Fruit fly (Drosophila melanogaster) whole organism, embryonic: ENCODE measurements around the gene CG14341.
A peak's percentile ranks its signal among the peaks of the same experiment; 100 is the strongest.

Experiments
- Awh ChIP-seq: fragments of 200-800 bp; sonication (Bioruptor generic); IDR thresholded peaks from 2 replicates; pipeline ENCODE4, ENCODE4 v1.3.6; 2022; ENCODE audit warnings: missing biosample characterization, missing genetic modification characterization
- B-H2 ChIP-seq: fragments of 200-800 bp; sonication (Bioruptor generic); optimal IDR thresholded peaks from 2 replicates; lab custom pipeline; 2018; ENCODE audit warnings: missing biosample characterization, mild to moderate bottlenecking, missing genetic modification characterization
- CG10147 ChIP-seq: fragments of 200-800 bp; sonication (Bioruptor generic); optimal IDR thresholded peaks from 2 replicates; lab custom pipeline; 2019; ENCODE audit warnings: missing biosample characterization, mild to moderate bottlenecking, missing genetic modification characterization, moderate library complexity
- CG11085 ChIP-seq: fragments of 200-800 bp; sonication (Bioruptor generic); IDR thresholded peaks from 2 replicates; pipeline ENCODE4 v1.3.6; 2022; ENCODE audit warnings: missing biosample characterization, missing genetic modification characterization
- CG11247 ChIP-seq: fragments of 200-800 bp; sonication (Bioruptor generic); IDR thresholded peaks from 2 replicates; pipeline ENCODE4 v1.3.6; 2022; ENCODE audit warnings: missing biosample characterization, missing genetic modification characterization
- CG13123 ChIP-seq: fragments of 200-800 bp; sonication (Bioruptor generic); optimal IDR thresholded peaks from 2 replicates; lab custom pipeline; 2016; ENCODE audit warnings: missing biosample characterization, missing genetic modification characterization
- CG14441 ChIP-seq: fragments of 200-800 bp; sonication (Bioruptor generic); IDR thresholded peaks from 2 replicates; pipeline ENCODE4 v1.3.6; 2022; ENCODE audit warnings: missing biosample characterization, missing genetic modification characterization
- CG14710 ChIP-seq: fragments of 200-800 bp; sonication (Bioruptor generic); optimal IDR thresholded peaks from 3 replicates; lab custom pipeline; 2019; ENCODE audit warnings: missing biosample characterization, mild to moderate bottlenecking, missing genetic modification characterization, moderate library complexity
- CG14860 ChIP-seq: fragments of 200-800 bp; sonication (Bioruptor generic); IDR thresholded peaks from 3 replicates; pipeline ENCODE4 v1.3.6; 2022; ENCODE audit warnings: missing biosample characterization, missing genetic modification characterization; ENCODE audit not compliant: partially characterized antibody
- CG17186 ChIP-seq: fragments of 200-800 bp; sonication (Bioruptor generic); optimal IDR thresholded peaks from 3 replicates; lab custom pipeline; 2017; ENCODE audit warnings: missing biosample characterization, missing genetic modification reagents, missing genetic modification characterization
- CG17568 ChIP-seq: fragments of 200-800 bp; sonication (Bioruptor generic); optimal IDR thresholded peaks from 2 replicates; lab custom pipeline; 2018; ENCODE audit warnings: missing biosample characterization, mild to moderate bottlenecking, missing genetic modification characterization, moderate library complexity
- CG18011 ChIP-seq: fragments of 200-800 bp; sonication (Bioruptor generic); optimal IDR thresholded peaks from 2 replicates; lab custom pipeline; 2017; ENCODE audit warnings: missing biosample characterization, missing genetic modification characterization, mild to moderate bottlenecking, moderate library complexity, missing genotype
- CG30020 ChIP-seq: fragments of 200-800 bp; optimal IDR thresholded peaks from 2 replicates; lab custom pipeline; 2019; ENCODE audit warnings: missing biosample characterization, mild to moderate bottlenecking, missing genetic modification characterization, moderate library complexity
- CG3163 ChIP-seq: fragments of 200-800 bp; sonication (Bioruptor generic); optimal IDR thresholded peaks from 3 replicates; lab custom pipeline; 2016; ENCODE audit warnings: missing biosample characterization, missing genetic modification characterization
- CG42726 ChIP-seq: fragments of 200-800 bp; sonication (Bioruptor generic); IDR thresholded peaks from 2 replicates; pipeline ENCODE4 v1.3.6; 2022; ENCODE audit warnings: missing biosample characterization, missing genetic modification characterization; ENCODE audit not compliant: partially characterized antibody
- CG43689 ChIP-seq: fragments of 200-800 bp; sonication (Bioruptor generic); IDR thresholded peaks from 2 replicates; pipeline ENCODE4 v1.3.6; 2022; ENCODE audit warnings: missing biosample characterization, missing genetic modification characterization
- CG4424 ChIP-seq: fragments of 200-800 bp; sonication (Bioruptor generic); optimal IDR thresholded peaks from 3 replicates; lab custom pipeline; 2016; ENCODE audit warnings: missing biosample characterization, missing genetic modification characterization
- CG6854 ChIP-seq: fragments of 200-800 bp; sonication (Bioruptor generic); optimal IDR thresholded peaks from 3 replicates; lab custom pipeline; 2017; ENCODE audit warnings: missing biosample characterization, mild to moderate bottlenecking, missing genetic modification characterization
- CG7372 ChIP-seq: fragments of 200-800 bp; sonication (Bioruptor generic); IDR thresholded peaks from 2 replicates; pipeline ENCODE4 v1.3.6; 2022; ENCODE audit warnings: missing biosample characterization, missing genetic modification characterization
- CG8478 ChIP-seq: fragments of >200 bp; optimal IDR thresholded peaks from 2 replicates; lab custom pipeline; 2018
- CHES-1-like ChIP-seq: fragments of 200-800 bp; sonication (Bioruptor generic); optimal IDR thresholded peaks from 2 replicates; lab custom pipeline; 2016; ENCODE audit warnings: missing biosample characterization, missing genetic modification characterization
- Deaf1 ChIP-seq: fragments of 200-800 bp; optimal IDR thresholded peaks from 3 replicates; lab custom pipeline; 2019; ENCODE audit warnings: missing biosample characterization, mild to moderate bottlenecking, missing genetic modification characterization, moderate library complexity
- Doc3 ChIP-seq: fragments of 200-800 bp; sonication (Bioruptor generic); IDR thresholded peaks from 3 replicates; pipeline ENCODE4 v1.3.6; 2022; ENCODE audit warnings: missing biosample characterization, missing genetic modification characterization; ENCODE audit not compliant: partially characterized antibody
- Dp ChIP-seq: fragments of 200-800 bp; sonication (Bioruptor generic); optimal IDR thresholded peaks from 2 replicates; lab custom pipeline; 2018; ENCODE audit warnings: missing biosample characterization, mild to moderate bottlenecking, missing genetic modification characterization, moderate library complexity
- Elba2 ChIP-seq: fragments of 200-800 bp; sonication (Bioruptor generic); optimal IDR thresholded peaks from 3 replicates; lab custom pipeline; 2016; ENCODE audit warnings: missing biosample characterization, missing genetic modification characterization
- Ets97D ChIP-seq: fragments of 200-800 bp; sonication (Bioruptor generic); optimal IDR thresholded peaks from 3 replicates; lab custom pipeline; 2016; ENCODE audit warnings: missing biosample characterization, missing genetic modification characterization
- Gug ChIP-seq: fragments of 200-800 bp; sonication (Bioruptor generic); IDR thresholded peaks from 4 replicates; pipeline ENCODE4 v1.3.6; 2022; ENCODE audit warnings: missing biosample characterization, missing genetic modification characterization
- HHEX ChIP-seq: fragments of 200-800 bp; sonication (Bioruptor generic); optimal IDR thresholded peaks from 3 replicates; lab custom pipeline; 2017; ENCODE audit warnings: missing biosample characterization, mild to moderate bottlenecking, missing genetic modification characterization, missing genetic modification reagents
- Hr39 ChIP-seq: fragments of >200 bp; optimal IDR thresholded peaks from 2 replicates; lab custom pipeline; 2017
- Lpt ChIP-seq: fragments of >200 bp; optimal IDR thresholded peaks from 2 replicates; lab custom pipeline; 2018; ENCODE audit warnings: missing biosample characterization, missing genetic modification characterization
- MBD-R2 ChIP-seq: fragments of 200-800 bp; sonication (Bioruptor generic); IDR thresholded peaks from 2 replicates; pipeline ENCODE4 v1.3.6; 2022; ENCODE audit warnings: missing biosample characterization, missing genetic modification characterization
- MESR4 ChIP-seq: fragments of 200-800 bp; sonication (Bioruptor generic); optimal IDR thresholded peaks from 2 replicates; lab custom pipeline; 2018; ENCODE audit warnings: missing biosample characterization, mild to moderate bottlenecking, missing genetic modification characterization, moderate library complexity
- Optix ChIP-seq: fragments of 200-800 bp; sonication (Bioruptor generic); IDR thresholded peaks from 3 replicates; pipeline ENCODE4 v1.3.6; 2022; ENCODE audit warnings: missing biosample characterization, missing genetic modification characterization
- Poxn ChIP-seq: fragments of 200-800 bp; sonication (Bioruptor generic); IDR thresholded peaks from 2 replicates; pipeline ENCODE4 v1.3.6; 2022; ENCODE audit warnings: missing biosample characterization, missing genetic modification characterization
- Ravus ChIP-seq: fragments of 200-800 bp; sonication (Bioruptor generic); IDR thresholded peaks from 2 replicates; pipeline ENCODE4 v1.3.6; 2022; ENCODE audit warnings: missing biosample characterization, missing genetic modification characterization
- Sin3A ChIP-seq: fragments of >200 bp; optimal IDR thresholded peaks from 2 replicates; lab custom pipeline; 2018
- Sox102F ChIP-seq: fragments of 200-800 bp; sonication (Bioruptor generic); optimal IDR thresholded peaks from 2 replicates; lab custom pipeline; 2018; ENCODE audit warnings: missing biosample characterization, mild to moderate bottlenecking, missing genetic modification characterization, moderate library complexity
- ac ChIP-seq: fragments of 200-800 bp; sonication (Bioruptor generic); optimal IDR thresholded peaks from 3 replicates; lab custom pipeline; 2017; ENCODE audit warnings: missing biosample characterization, mild to moderate bottlenecking, missing genetic modification characterization
- ash1 ChIP-seq: fragments of 200-800 bp; sonication (Bioruptor generic); optimal IDR thresholded peaks from 2 replicates; lab custom pipeline; 2018; ENCODE audit warnings: missing biosample characterization, mild to moderate bottlenecking, missing genetic modification characterization
- bbx ChIP-seq: fragments of 200-800 bp; sonication (Bioruptor generic); IDR thresholded peaks from 2 replicates; pipeline ENCODE4 v1.3.6; 2022; ENCODE audit warnings: missing biosample characterization, missing genetic modification characterization; ENCODE audit not compliant: partially characterized antibody
- bowl ChIP-seq: fragments of 200-800 bp; sonication (Bioruptor generic); IDR thresholded peaks from 2 replicates; pipeline ENCODE4 v1.3.6; 2022; ENCODE audit warnings: missing biosample characterization, missing genetic modification characterization
- crp ChIP-seq, 2 experiments: fragments of 200-800 bp; sonication (Bioruptor generic); optimal IDR thresholded peaks; 2 replicates in 1 of 2; 3 replicates in 1 of 2; lab custom pipeline; 2017; ENCODE audit warnings: missing biosample characterization in 2 of 2, missing genetic modification characterization in 2 of 2, mild to moderate bottlenecking in 1 of 2, moderate library complexity in 1 of 2
- exex ChIP-seq: fragments of 200-800 bp; sonication (Bioruptor generic); optimal IDR thresholded peaks from 4 replicates; lab custom pipeline; 2018; ENCODE audit warnings: missing biosample characterization, mild to moderate bottlenecking, missing genetic modification characterization, moderate library complexity
- nau ChIP-seq: fragments of 200-800 bp; sonication (Bioruptor generic); optimal IDR thresholded peaks from 3 replicates; lab custom pipeline; 2017; ENCODE audit warnings: missing biosample characterization, mild to moderate bottlenecking, missing genetic modification characterization, missing genetic modification reagents
- nmo ChIP-seq: fragments of 200-800 bp; sonication (Bioruptor generic); optimal IDR thresholded peaks from 2 replicates; lab custom pipeline; 2018; ENCODE audit warnings: missing biosample characterization, mild to moderate bottlenecking, missing genetic modification characterization, moderate library complexity
- pnt ChIP-seq: fragments of 200-800 bp; sonication (Bioruptor generic); optimal IDR thresholded peaks from 3 replicates; lab custom pipeline; 2016; ENCODE audit warnings: missing biosample characterization, missing genetic modification characterization
- sens ChIP-seq: fragments of 200-800 bp; sonication (Bioruptor generic); peaks from one replicate; lab custom pipeline; 2016; ENCODE audit warnings: missing biosample characterization, missing genetic modification characterization
- shn ChIP-seq: fragments of 200-800 bp; sonication (Bioruptor generic); optimal IDR thresholded peaks from 3 replicates; lab custom pipeline; 2016; ENCODE audit warnings: missing biosample characterization, missing genetic modification characterization
- ttk ChIP-seq: fragments of 200-800 bp; sonication (Bioruptor generic); IDR thresholded peaks from 2 replicates; pipeline ENCODE4 v2.1.2; 2022; ENCODE audit warnings: missing biosample characterization, missing genetic modification characterization
- usp ChIP-seq: fragments of >200 bp; optimal IDR thresholded peaks from 2 replicates; lab custom pipeline; 2017; ENCODE audit warnings: missing biosample characterization, missing genetic modification characterization
- vnd ChIP-seq: fragments of 200-800 bp; sonication (Bioruptor generic); IDR thresholded peaks from 3 replicates; pipeline ENCODE4 v1.3.6; 2022; ENCODE audit warnings: missing biosample characterization, missing genetic modification characterization; ENCODE audit not compliant: partially characterized antibody
- zen2 ChIP-seq: fragments of 200-800 bp; sonication (Bioruptor generic); IDR thresholded peaks from 3 replicates; pipeline ENCODE4 v1.3.6; 2022; ENCODE audit warnings: missing biosample characterization, missing genetic modification characterization; ENCODE audit not compliant: partially characterized antibody

Gene CG14341

dm6 chr2L:1147656-1148055 is 18.6 kb upstream of the CG14341 start (continued):
- TF ChIP-seq Gug (GFP tag; lab: Robert Waterston, UW) (no peak), CG4424 (no peak), CG43689 (GFP tag; lab: Robert Waterston, UW) (no peak), CG10147 (GFP tag; lab: Kevin White, UChicago) (no peak), exex (tag; lab: Kevin White, UChicago) (no peak), CG30020 (tag; lab: Kevin White, UChicago) (no peak), CG17568 (GFP tag; lab: Kevin White, UChicago) (no peak), vnd (GFP tag; lab: Robert Waterston, UW) (peak; percentile 46; the same call in 1 of the 3 replicates), HHEX (GFP tag; lab: Kevin White, UChicago) (no peak), CG17186 (GFP tag; lab: Kevin White, UChicago) (no peak), bowl (GFP tag; lab: Robert Waterston, UW) (no peak), Hr39 (lab: Kevin White, UChicago) (no peak), CG7372 (GFP tag; lab: Robert Waterston, UW) (no peak), ash1 (GFP tag; lab: Kevin White, UChicago) (no peak), pnt (no peak), nau (no peak), CHES-1-like (no peak), CG13123 (GFP tag; lab: Kevin White, UChicago) (no peak), Optix (GFP tag; lab: Robert Waterston, UW) (no peak), CG14441 (no peak), CG3163 (no peak), Deaf1 (tag; lab: Kevin White, UChicago) (no peak), usp (GFP tag; lab: Kevin White, UChicago) (no peak), CG8478 (no peak), MBD-R2 (peak; percentile 70), CG6854 (GFP tag; lab: Kevin White, UChicago) (no peak), Doc3 (peak; percentile 44; the same call in 2 of the 3 replicates), B-H2 (no peak), shn (GFP tag; lab: Kevin White, UChicago) (no peak), CG11085 (GFP tag; lab: Robert Waterston, UW) (no peak), crp (GFP tag; optimal IDR thresholded peaks at IDR 0.05; lab: Kevin White, UChicago) (peak in 1 of 2 experiments; percentile 83), ttk (GFP tag; lab: Robert Waterston, UW) (no peak), Poxn (no peak), CG14860 (GFP tag; lab: Robert Waterston, UW) (peak; percentile 59; the same call in 2 of the 3 replicates), CG42726 (GFP tag; lab: Robert Waterston, UW) (no peak), Ets97D (GFP tag; lab: Kevin White, UChicago) (no peak), Elba2 (no peak), bbx (no peak), CG18011 (no peak), Sox102F (GFP tag; lab: Kevin White, UChicago) (no peak), zen2 (GFP tag; lab: Robert Waterston, UW) (peak; percentile 86), Dp (peak; percentile 87), Awh (GFP tag; lab: Robert Waterston, UW) (no peak), Sin3A (lab: Kevin White, UChicago) (peak; percentile 3), sens (GFP tag; lab: Kevin White, UChicago) (peak; percentile 16), Lpt (GFP tag; lab: Kevin White, UChicago) (no peak), nmo (GFP tag; lab: Kevin White, UChicago) (no peak), CG11247 (GFP tag; lab: Robert Waterston, UW) (no peak), CG14710 (tag; lab: Kevin White, UChicago) (no peak), ac (GFP tag; lab: Kevin White, UChicago) (no peak), MESR4 (GFP tag; lab: Kevin White, UChicago) (no peak), Ravus (no peak)
